Fruit fly (Drosophila melanogaster) whole organism, embryonic: ENCODE results near the gene THG.
A peak's percentile ranks its signal among the peaks of the same experiment; 100 is the strongest.

Experiments
- BtbVII ChIP-seq: fragments of 200-800 bp; sonication (Bioruptor generic); optimal IDR thresholded peaks from 3 replicates; lab custom pipeline; 2017; ENCODE audit warnings: missing biosample characterization, mild to moderate bottlenecking, missing genetic modification characterization
- CG10959 ChIP-seq: fragments of 200-800 bp; sonication (Bioruptor generic); IDR thresholded peaks from 2 replicates; pipeline ENCODE4 v1.3.6; 2022; ENCODE audit warnings: missing biosample characterization, missing genetic modification characterization
- CG14667 ChIP-seq: fragments of 200-800 bp; sonication (Bioruptor generic); IDR thresholded peaks from 2 replicates; pipeline ENCODE4 v1.3.6; 2022; ENCODE audit warnings: missing biosample characterization, missing genetic modification characterization
- CG14710 ChIP-seq: fragments of 200-800 bp; sonication (Bioruptor generic); optimal IDR thresholded peaks from 3 replicates; lab custom pipeline; 2019; ENCODE audit warnings: missing biosample characterization, mild to moderate bottlenecking, missing genetic modification characterization, moderate library complexity
- CG2202 ChIP-seq: fragments of 200-800 bp; sonication (Bioruptor generic); optimal IDR thresholded peaks from 2 replicates; lab custom pipeline; 2018; ENCODE audit warnings: missing biosample characterization, mild to moderate bottlenecking, missing genetic modification characterization
- CG3281 ChIP-seq: fragments of 200-800 bp; sonication (Bioruptor generic); optimal IDR thresholded peaks from 3 replicates; lab custom pipeline; 2017; ENCODE audit warnings: missing biosample characterization, mild to moderate bottlenecking, missing genetic modification characterization
- CG34224 ChIP-seq: fragments of 200-800 bp; sonication (Bioruptor generic); IDR thresholded peaks from 3 replicates; pipeline ENCODE4 v1.3.6; 2022; ENCODE audit warnings: missing biosample characterization, missing genetic modification characterization; ENCODE audit not compliant: partially characterized antibody
- CG3847 ChIP-seq: fragments of 200-800 bp; sonication (Bioruptor generic); IDR thresholded peaks from 2 replicates; pipeline ENCODE4 v1.3.6; 2022; ENCODE audit warnings: missing biosample characterization, missing genetic modification characterization
- CG4282 ChIP-seq: fragments of 200-800 bp; sonication (Bioruptor generic); optimal IDR thresholded peaks from 2 replicates; lab custom pipeline; 2016; ENCODE audit warnings: missing biosample characterization, missing genetic modification characterization
- CG7357 ChIP-seq: fragments of 200-800 bp; sonication (Bioruptor generic); IDR thresholded peaks from 3 replicates; pipeline ENCODE4 v1.3.6; 2022; ENCODE audit warnings: missing biosample characterization, missing genetic modification characterization
- CG8478 ChIP-seq: fragments of >200 bp; optimal IDR thresholded peaks from 2 replicates; lab custom pipeline; 2018
- CG9437 ChIP-seq: fragments of 200-800 bp; sonication (Bioruptor generic); optimal IDR thresholded peaks from 2 replicates; lab custom pipeline; 2018; ENCODE audit warnings: missing biosample characterization, mild to moderate bottlenecking, missing genetic modification characterization
- CHES-1-like ChIP-seq: fragments of 200-800 bp; sonication (Bioruptor generic); optimal IDR thresholded peaks from 2 replicates; lab custom pipeline; 2016; ENCODE audit warnings: missing biosample characterization, missing genetic modification characterization
- D ChIP-seq, 2 experiments: fragments of 200-800 bp in 1 of 2; fragments of >200 bp in 1 of 2; sonication (Bioruptor generic) in 1 of 2; optimal IDR thresholded peaks; 2 replicates in 1 of 2; 3 replicates in 1 of 2; lab custom pipeline; 2017; ENCODE audit warnings: mild to moderate bottlenecking in 1 of 2, missing biosample characterization in 1 of 2, missing genetic modification characterization in 1 of 2, missing genetic modification reagents in 1 of 2
- Dfd ChIP-seq, 2 experiments: fragments of >200 bp; optimal IDR thresholded peaks; 2 replicates each; lab custom pipeline; 2017; ENCODE audit warnings: missing biosample characterization in 2 of 2, missing genetic modification characterization in 2 of 2
- Dip3 ChIP-seq: fragments of 200-800 bp; sonication (Bioruptor generic); optimal IDR thresholded peaks from 3 replicates; lab custom pipeline; 2016; ENCODE audit warnings: missing biosample characterization, missing genetic modification characterization
- Dll ChIP-seq: fragments of 200-800 bp; sonication (Bioruptor generic); IDR thresholded peaks from 4 replicates; pipeline ENCODE4 v1.3.6; 2022; ENCODE audit warnings: missing biosample characterization, missing genetic modification characterization; ENCODE audit not compliant: partially characterized antibody
- Doc2 ChIP-seq: fragments of 200-800 bp; sonication (Bioruptor generic); IDR thresholded peaks from 2 replicates; pipeline ENCODE4 v1.3.6; 2022; ENCODE audit warnings: missing biosample characterization, missing genetic modification characterization
- E2f1 ChIP-seq: fragments of 200-800 bp; sonication (Bioruptor generic); IDR thresholded peaks from 2 replicates; pipeline ENCODE4 v1.3.6; 2022; ENCODE audit warnings: missing biosample characterization, missing genetic modification characterization
- Eip74EF ChIP-seq, 2 experiments: fragments of 200-800 bp in 1 of 2; fragments of >200 bp in 1 of 2; sonication (Bioruptor generic) in 1 of 2; optimal IDR thresholded peaks; 2 replicates each; lab custom pipeline; 2017 to 2019; ENCODE audit warnings: missing biosample characterization in 2 of 2, missing genetic modification characterization in 2 of 2, mild to moderate bottlenecking in 1 of 2, moderate library complexity in 1 of 2
- GATAe ChIP-seq: fragments of 200-800 bp; sonication (Bioruptor generic); conservative IDR thresholded peaks from 2 replicates; pipeline ENCODE4 v1.3.6; 2022; ENCODE audit warnings: missing biosample characterization, missing genetic modification characterization
- HmgD ChIP-seq: fragments of 200-800 bp; sonication (Bioruptor generic); optimal IDR thresholded peaks from 3 replicates; lab custom pipeline; 2016; ENCODE audit warnings: missing biosample characterization, missing genetic modification characterization
- Hmr ChIP-seq: fragments of 200-800 bp; sonication (Bioruptor generic); optimal IDR thresholded peaks from 3 replicates; lab custom pipeline; 2017; ENCODE audit warnings: mild to moderate bottlenecking, missing biosample characterization, missing genetic modification reagents, missing genetic modification characterization
- Meics ChIP-seq: fragments of 200-800 bp; sonication (Bioruptor generic); optimal IDR thresholded peaks from 2 replicates; lab custom pipeline; 2017; ENCODE audit warnings: missing biosample characterization, mild to moderate bottlenecking, missing genetic modification characterization
- Mrtf ChIP-seq: fragments of 200-800 bp; sonication (Bioruptor generic); IDR thresholded peaks from 3 replicates; pipeline ENCODE4 v1.3.6; 2022; ENCODE audit warnings: missing biosample characterization, missing genetic modification characterization
- Nf-YA ChIP-seq: fragments of 200-800 bp; sonication (Bioruptor generic); IDR thresholded peaks from 2 replicates; pipeline ENCODE4 v1.3.6; 2022; ENCODE audit warnings: missing biosample characterization, missing genetic modification characterization
- Nf-YB ChIP-seq: fragments of 200-800 bp; sonication (Bioruptor generic); optimal IDR thresholded peaks from 3 replicates; lab custom pipeline; 2019; ENCODE audit warnings: missing biosample characterization, mild to moderate bottlenecking, missing genetic modification characterization, moderate library complexity
- Optix ChIP-seq: fragments of 200-800 bp; sonication (Bioruptor generic); IDR thresholded peaks from 3 replicates; pipeline ENCODE4 v1.3.6; 2022; ENCODE audit warnings: missing biosample characterization, missing genetic modification characterization
- Poxn ChIP-seq: fragments of 200-800 bp; sonication (Bioruptor generic); IDR thresholded peaks from 2 replicates; pipeline ENCODE4 v1.3.6; 2022; ENCODE audit warnings: missing biosample characterization, missing genetic modification characterization
- Ptx1 ChIP-seq: fragments of 200-800 bp; sonication (Bioruptor generic); IDR thresholded peaks from 2 replicates; pipeline ENCODE4 v1.3.6; 2022; ENCODE audit warnings: missing biosample characterization, missing genetic modification characterization
- Sry-β ChIP-seq: fragments of 200-800 bp; sonication (Bioruptor generic); optimal IDR thresholded peaks from 2 replicates; lab custom pipeline; 2018; ENCODE audit warnings: missing biosample characterization, mild to moderate bottlenecking, missing genetic modification characterization, moderate library complexity
- Sry-δ ChIP-seq: fragments of 200-800 bp; sonication (Bioruptor generic); optimal IDR thresholded peaks from 2 replicates; lab custom pipeline; 2016; ENCODE audit warnings: missing biosample characterization, missing genetic modification characterization
- Stat92E ChIP-seq, 3 experiments: fragments of >200 bp in 2 of 3; fragments of 200-800 bp in 1 of 3; sonication (Bioruptor generic) in 1 of 3; optimal IDR thresholded peaks; 2 replicates each; lab custom pipeline; 2017 to 2019; ENCODE audit warnings: missing biosample characterization in 3 of 3, missing genetic modification characterization in 3 of 3, mild to moderate bottlenecking in 1 of 3, moderate library complexity in 1 of 3
- ab ChIP-seq: fragments of 200-800 bp; sonication (Bioruptor generic); optimal IDR thresholded peaks from 2 replicates; lab custom pipeline; 2016; ENCODE audit warnings: missing biosample characterization, missing genetic modification characterization
- ara ChIP-seq: fragments of 200-800 bp; sonication (Bioruptor generic); IDR thresholded peaks from 2 replicates; pipeline ENCODE4 v1.3.6; 2022; ENCODE audit warnings: missing biosample characterization, missing genetic modification characterization
- chn ChIP-seq: fragments of 200-800 bp; sonication (Bioruptor generic); optimal IDR thresholded peaks from 2 replicates; lab custom pipeline; 2016; ENCODE audit warnings: missing biosample characterization, missing genetic modification characterization
- esg ChIP-seq: fragments of 200-800 bp; sonication (Bioruptor generic); conservative IDR thresholded peaks from 2 replicates; pipeline ENCODE4 v1.3.6; 2022; ENCODE audit warnings: missing biosample characterization, missing genetic modification characterization
- eve ChIP-seq, 2 experiments: fragments of >200 bp; optimal IDR thresholded peaks; 2 replicates each; lab custom pipeline; 2017; ENCODE audit warnings: missing biosample characterization in 2 of 2, missing genetic modification characterization in 2 of 2
- hb ChIP-seq: fragments of 200-800 bp; sonication (Bioruptor generic); IDR thresholded peaks from 3 replicates; pipeline ENCODE4 v1.3.6; 2022; ENCODE audit warnings: missing biosample characterization, missing genetic modification characterization; ENCODE audit not compliant: partially characterized antibody
- oc ChIP-seq: fragments of 200-800 bp; sonication (Bioruptor generic); optimal IDR thresholded peaks from 2 replicates; lab custom pipeline; 2018; ENCODE audit warnings: missing biosample characterization, mild to moderate bottlenecking, missing genetic modification characterization, moderate library complexity
- onecut ChIP-seq: fragments of 200-800 bp; sonication (Bioruptor generic); IDR thresholded peaks from 2 replicates; pipeline ENCODE4 v1.3.6; 2022; ENCODE audit warnings: missing biosample characterization, missing genetic modification characterization
- otp ChIP-seq: fragments of 200-800 bp; sonication (Bioruptor generic); IDR thresholded peaks from 3 replicates; pipeline ENCODE4, ENCODE4 v1.3.6; 2022; ENCODE audit warnings: missing biosample characterization, missing genetic modification characterization
- pnt ChIP-seq: fragments of 200-800 bp; sonication (Bioruptor generic); optimal IDR thresholded peaks from 3 replicates; lab custom pipeline; 2016; ENCODE audit warnings: missing biosample characterization, missing genetic modification characterization
- pros ChIP-seq: fragments of 200-800 bp; sonication (Bioruptor generic); optimal IDR thresholded peaks from 3 replicates; lab custom pipeline; 2019; ENCODE audit warnings: missing biosample characterization, mild to moderate bottlenecking, missing genetic modification characterization, moderate library complexity
- shn ChIP-seq: fragments of 200-800 bp; sonication (Bioruptor generic); optimal IDR thresholded peaks from 3 replicates; lab custom pipeline; 2016; ENCODE audit warnings: missing biosample characterization, missing genetic modification characterization
- sob ChIP-seq: fragments of 200-800 bp; sonication (Bioruptor generic); IDR thresholded peaks from 2 replicates; pipeline ENCODE4 v1.3.6; 2022; ENCODE audit warnings: missing biosample characterization, missing genetic modification characterization
- sqz ChIP-seq: fragments of 200-800 bp; sonication (Bioruptor generic); optimal IDR thresholded peaks from 3 replicates; lab custom pipeline; 2018; ENCODE audit warnings: missing biosample characterization, mild to moderate bottlenecking, missing genetic modification characterization
- sug ChIP-seq: fragments of 200-800 bp; optimal IDR thresholded peaks from 2 replicates; lab custom pipeline; 2019; ENCODE audit warnings: missing biosample characterization, mild to moderate bottlenecking, missing genetic modification characterization, moderate library complexity
- twi ChIP-seq: fragments of 200-800 bp; optimal IDR thresholded peaks from 2 replicates; lab custom pipeline; 2019; ENCODE audit warnings: missing biosample characterization, mild to moderate bottlenecking, missing genetic modification characterization, moderate library complexity
- wdn ChIP-seq: fragments of 200-800 bp; sonication (Bioruptor generic); IDR thresholded peaks from 2 replicates; pipeline ENCODE4 v1.3.6; 2022; ENCODE audit warnings: missing biosample characterization, missing genetic modification characterization
- yki ChIP-seq: fragments of >200 bp; optimal IDR thresholded peaks from 3 replicates; lab custom pipeline; 2018
- zf30C ChIP-seq: fragments of 200-800 bp; sonication (Bioruptor generic); optimal IDR thresholded peaks from 3 replicates; lab custom pipeline; 2018; ENCODE audit warnings: missing biosample characterization, mild to moderate bottlenecking, missing genetic modification characterization
- zfh2 ChIP-seq: fragments of 200-800 bp; sonication (Bioruptor generic); optimal IDR thresholded peaks from 2 replicates; lab custom pipeline; 2016; ENCODE audit warnings: missing biosample characterization, missing genetic modification characterization

THG gene

DNA sequence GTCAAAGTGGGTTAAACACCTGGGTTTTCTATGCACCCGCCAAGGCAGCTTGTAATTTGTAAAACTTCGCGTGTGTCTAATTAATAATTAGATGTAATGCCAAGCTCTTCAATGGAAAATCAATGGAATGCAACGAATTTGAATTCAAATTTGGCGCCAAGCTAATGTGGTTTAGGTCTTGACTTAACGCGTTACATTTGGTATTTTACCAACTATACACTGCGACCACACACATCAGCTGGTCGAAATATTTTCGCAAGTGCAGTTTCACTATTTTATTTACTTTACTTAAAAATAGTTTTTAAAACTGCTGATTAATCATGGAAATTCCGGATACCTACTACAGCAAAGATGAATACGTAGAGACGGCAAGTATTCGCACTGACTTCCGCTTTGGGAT lies 4.0 kb downstream of the THG start, which contains the start of gene DCTN5-p25 (continued):
- TF ChIP-seq Dip3 (GFP tag; lab: Kevin White, UChicago) (no peak), pros (no peak), twi (tag; lab: Kevin White, UChicago) (no peak), zf30C (GFP tag; lab: Kevin White, UChicago) (no peak), Doc2 (GFP tag; lab: Robert Waterston, UW) (no peak), Dll (no peak), otp (no peak), shn (GFP tag; lab: Kevin White, UChicago) (no peak), wdn (no peak), CG2202 (tag; lab: Kevin White, UChicago) (no peak), Poxn (GFP tag; lab: Robert Waterston, UW) (no peak), esg (GFP tag; lab: Robert Waterston, UW) (no peak), zfh2 (GFP tag; lab: Kevin White, UChicago) (no peak), sob (GFP tag; lab: Robert Waterston, UW) (no peak), Eip74EF (GFP tag; optimal IDR thresholded peaks at IDR 0.05; lab: Kevin White, UChicago) (no peak), HmgD (no peak), E2f1 (GFP tag; lab: Robert Waterston, UW) (no peak), yki (lab: Kevin White, UChicago) (no peak), CG9437 (GFP tag; lab: Kevin White, UChicago) (no peak), ab (GFP tag; lab: Kevin White, UChicago) (no peak), onecut (GFP tag; lab: Robert Waterston, UW) (no peak), Optix (GFP tag; lab: Robert Waterston, UW) (no peak), CG34224 (GFP tag; lab: Robert Waterston, UW) (0 out of 3 replicates have a peak, but pooled peaks have one; percentile 46), Hmr (GFP tag; lab: Kevin White, UChicago) (no peak), CG8478 (lab: Kevin White, UChicago) (no peak), CG14710 (peak; percentile 22), CHES-1-like (GFP tag; lab: Kevin White, UChicago) (no peak), ara (GFP tag; lab: Robert Waterston, UW) (no peak), CG7357 (GFP tag; lab: Robert Waterston, UW) (no peak), hb (GFP tag; lab: Robert Waterston, UW) (no peak), GATAe (GFP tag; lab: Robert Waterston, UW) (no peak), eve (GFP tag; optimal IDR thresholded peaks at IDR 0.05; lab: Kevin White, UChicago) (no peak), CG3281 (GFP tag; lab: Kevin White, UChicago) (no peak), sqz (no peak), pnt (GFP tag; lab: Kevin White, UChicago) (no peak), Mrtf (GFP tag; lab: Robert Waterston, UW) (no peak), Stat92E (GFP tag; optimal IDR thresholded peaks at IDR 0.05; lab: Kevin White, UChicago) (no peak), Nf-YA (GFP tag; lab: Robert Waterston, UW) (no peak), Ptx1 (GFP tag; lab: Robert Waterston, UW) (no peak), Dfd (GFP tag; optimal IDR thresholded peaks at IDR 0.05; lab: Kevin White, UChicago) (no peak), Sry-δ (no peak), BtbVII (GFP tag; lab: Kevin White, UChicago) (no peak), sug (tag; lab: Kevin White, UChicago) (no peak), Meics (no peak), Sry-β (no peak), CG10959 (no peak), CG14667 (GFP tag; lab: Robert Waterston, UW) (no peak), D (optimal IDR thresholded peaks at IDR 0.05; lab: Kevin White, UChicago) (no peak), D (GFP tag; optimal IDR thresholded peaks at IDR 0.05; lab: Kevin White, UChicago) (no peak), Nf-YB (GFP tag; lab: Kevin White, UChicago) (no peak), oc (tag; lab: Kevin White, UChicago) (no peak), CG4282 (GFP tag; lab: Kevin White, UChicago) (no peak), CG3847 (GFP tag; lab: Robert Waterston, UW) (no peak), chn (GFP tag; lab: Kevin White, UChicago) (no peak)
